Fruit fly (Drosophila melanogaster) whole organism, embryonic: ENCODE results near the gene scpr-C.

Experiments used
- Awh ChIP-seq: fragments of 200-800 bp; sonication (Bioruptor generic); IDR thresholded peaks from 2 replicates; pipeline ENCODE4, ENCODE4 v1.3.6; 2022; ENCODE audit warnings: missing biosample characterization, missing genetic modification characterization
- B-H1 ChIP-seq: fragments of 200-800 bp; sonication (Bioruptor generic); IDR thresholded peaks from 3 replicates; pipeline ENCODE4 v1.3.6; 2022; ENCODE audit warnings: missing biosample characterization, missing genetic modification characterization
- BEAF-32 ChIP-seq: fragments of 200-800 bp; sonication (Bioruptor generic); optimal IDR thresholded peaks from 3 replicates; lab custom pipeline; 2017; ENCODE audit warnings: missing biosample characterization, missing genetic modification characterization, mild to moderate bottlenecking, moderate library complexity, missing genetic modification reagents
- CG10209 ChIP-seq: fragments of 200-800 bp; sonication (Bioruptor generic); optimal IDR thresholded peaks from 3 replicates; lab custom pipeline; 2017; ENCODE audit warnings: missing biosample characterization, mild to moderate bottlenecking, missing genetic modification characterization, missing genetic modification reagents
- CG10274 ChIP-seq: fragments of 200-800 bp; sonication (Bioruptor generic); optimal IDR thresholded peaks from 3 replicates; lab custom pipeline; 2017; ENCODE audit warnings: missing biosample characterization, mild to moderate bottlenecking, missing genetic modification characterization
- CG11695 ChIP-seq: fragments of 200-800 bp; sonication (Bioruptor generic); IDR thresholded peaks from 3 replicates; pipeline ENCODE4 v1.3.6; 2022; ENCODE audit warnings: missing biosample characterization, missing genetic modification characterization
- CG12769 ChIP-seq: fragments of 200-800 bp; sonication (Bioruptor generic); optimal IDR thresholded peaks from 2 replicates; lab custom pipeline; 2019; ENCODE audit warnings: missing biosample characterization, mild to moderate bottlenecking, missing genetic modification characterization, moderate library complexity
- CG14050 ChIP-seq: fragments of 200-800 bp; sonication (Bioruptor generic); IDR thresholded peaks from 3 replicates; pipeline ENCODE4 v1.3.6; 2022; ENCODE audit warnings: missing biosample characterization, missing genetic modification characterization
- CG14667 ChIP-seq: fragments of 200-800 bp; sonication (Bioruptor generic); IDR thresholded peaks from 2 replicates; pipeline ENCODE4 v1.3.6; 2022; ENCODE audit warnings: missing biosample characterization, missing genetic modification characterization
- CG16779 ChIP-seq: fragments of 200-800 bp; sonication (Bioruptor generic); IDR thresholded peaks from 2 replicates; pipeline ENCODE4 v1.3.6; 2022; ENCODE audit warnings: missing biosample characterization, missing genetic modification characterization
- CG18262 ChIP-seq: fragments of 200-800 bp; optimal IDR thresholded peaks from 3 replicates; lab custom pipeline; 2019; ENCODE audit warnings: missing biosample characterization, mild to moderate bottlenecking, missing genetic modification characterization, moderate library complexity
- CG2889 ChIP-seq: fragments of 200-800 bp; sonication (Bioruptor generic); IDR thresholded peaks from 3 replicates; pipeline ENCODE4 v1.3.6; 2022; ENCODE audit warnings: missing biosample characterization, missing genetic modification characterization
- CG31365 ChIP-seq: fragments of 200-800 bp; sonication (Bioruptor generic); optimal IDR thresholded peaks from 2 replicates; lab custom pipeline; 2018; ENCODE audit warnings: missing biosample characterization, mild to moderate bottlenecking, missing genetic modification characterization
- CG4854 ChIP-seq: fragments of 200-800 bp; sonication (Bioruptor generic); optimal IDR thresholded peaks from 2 replicates; lab custom pipeline; 2016; ENCODE audit warnings: missing biosample characterization, missing genetic modification characterization, inconsistent platforms
- CG5953 ChIP-seq: fragments of 200-800 bp; sonication (Bioruptor generic); IDR thresholded peaks from 2 replicates; pipeline ENCODE4 v1.3.6; 2022; ENCODE audit warnings: missing biosample characterization, missing genetic modification characterization
- CG8924 ChIP-seq: fragments of 200-800 bp; optimal IDR thresholded peaks from 3 replicates; lab custom pipeline; 2019; ENCODE audit warnings: missing biosample characterization, mild to moderate bottlenecking, missing genetic modification characterization, moderate library complexity
- CkIIα-i1 ChIP-seq: fragments of 200-800 bp; sonication (Bioruptor generic); IDR thresholded peaks from 2 replicates; pipeline ENCODE4 v1.3.6; 2022; ENCODE audit warnings: missing biosample characterization, missing genetic modification characterization
- Deaf1 ChIP-seq: fragments of 200-800 bp; optimal IDR thresholded peaks from 3 replicates; lab custom pipeline; 2019; ENCODE audit warnings: missing biosample characterization, mild to moderate bottlenecking, missing genetic modification characterization, moderate library complexity
- Dfd ChIP-seq, 2 experiments: fragments of >200 bp; optimal IDR thresholded peaks; 2 replicates each; lab custom pipeline; 2017; ENCODE audit warnings: missing biosample characterization in 2 of 2, missing genetic modification characterization in 2 of 2
- Doc3 ChIP-seq: fragments of 200-800 bp; sonication (Bioruptor generic); IDR thresholded peaks from 3 replicates; pipeline ENCODE4 v1.3.6; 2022; ENCODE audit warnings: missing biosample characterization, missing genetic modification characterization; ENCODE audit not compliant: partially characterized antibody
- Dp ChIP-seq: fragments of 200-800 bp; sonication (Bioruptor generic); optimal IDR thresholded peaks from 2 replicates; lab custom pipeline; 2018; ENCODE audit warnings: missing biosample characterization, mild to moderate bottlenecking, missing genetic modification characterization, moderate library complexity
- HLH54F ChIP-seq: fragments of 200-800 bp; sonication (Bioruptor generic); optimal IDR thresholded peaks from 3 replicates; lab custom pipeline; 2016; ENCODE audit warnings: missing biosample characterization, missing genetic modification characterization
- Hr78 ChIP-seq, 2 experiments: fragments of 200-800 bp in 1 of 2; fragments of >200 bp in 1 of 2; sonication (Bioruptor generic) in 1 of 2; optimal IDR thresholded peaks; 2 replicates each; lab custom pipeline; 2017 to 2019; ENCODE audit warnings: missing biosample characterization in 2 of 2, missing genetic modification characterization in 2 of 2, mild to moderate bottlenecking in 1 of 2, moderate library complexity in 1 of 2
- Kr ChIP-seq: fragments of 200-800 bp; sonication (Bioruptor generic); optimal IDR thresholded peaks from 2 replicates; lab custom pipeline; 2017; ENCODE audit warnings: missing biosample characterization, mild to moderate bottlenecking, missing genetic modification characterization
- Lhr ChIP-seq: fragments of 200-800 bp; sonication (Bioruptor generic); optimal IDR thresholded peaks from 3 replicates; lab custom pipeline; 2017; ENCODE audit warnings: mild to moderate bottlenecking, missing biosample characterization, missing genetic modification reagents, missing genetic modification characterization
- Max ChIP-seq: fragments of 200-800 bp; sonication (Bioruptor generic); optimal IDR thresholded peaks from 2 replicates; lab custom pipeline; 2016; ENCODE audit warnings: missing biosample characterization, mild to moderate bottlenecking, missing genetic modification characterization
- Mes4 ChIP-seq: fragments of 200-800 bp; sonication (Bioruptor generic); optimal IDR thresholded peaks from 2 replicates; lab custom pipeline; 2016; ENCODE audit warnings: missing biosample characterization, missing genetic modification characterization
- NC2α ChIP-seq: fragments of 200-800 bp; sonication (Bioruptor generic); optimal IDR thresholded peaks from 2 replicates; lab custom pipeline; 2016; ENCODE audit warnings: missing biosample characterization, missing genetic modification characterization
- NFAT ChIP-seq: fragments of 200-800 bp; sonication (Bioruptor generic); IDR thresholded peaks from 2 replicates; pipeline ENCODE4 v1.3.6; 2022; ENCODE audit warnings: missing biosample characterization, missing genetic modification characterization
- NK7.1 ChIP-seq: fragments of 200-800 bp; sonication (Bioruptor generic); optimal IDR thresholded peaks from 3 replicates; lab custom pipeline; 2016; ENCODE audit warnings: missing biosample characterization, missing genetic modification characterization
- Ptx1 ChIP-seq: fragments of 200-800 bp; sonication (Bioruptor generic); IDR thresholded peaks from 2 replicates; pipeline ENCODE4 v1.3.6; 2022; ENCODE audit warnings: missing biosample characterization, missing genetic modification characterization
- YL-1 ChIP-seq: fragments of 200-800 bp; sonication (Bioruptor generic); optimal IDR thresholded peaks from 3 replicates; lab custom pipeline; 2017; ENCODE audit warnings: missing biosample characterization, mild to moderate bottlenecking, missing genetic modification characterization
- corto ChIP-seq: fragments of 200-800 bp; sonication (Bioruptor generic); optimal IDR thresholded peaks from 2 replicates; lab custom pipeline; 2016; ENCODE audit warnings: missing biosample characterization, mild to moderate bottlenecking, missing genetic modification characterization, moderate library complexity
- emc ChIP-seq: fragments of 200-800 bp; sonication (Bioruptor generic); optimal IDR thresholded peaks from 2 replicates; lab custom pipeline; 2016; ENCODE audit warnings: missing biosample characterization, missing genetic modification characterization
- fd3F ChIP-seq: fragments of 200-800 bp; sonication (Bioruptor generic); optimal IDR thresholded peaks from 2 replicates; lab custom pipeline; 2018; ENCODE audit warnings: missing biosample characterization, mild to moderate bottlenecking, missing genetic modification characterization, moderate library complexity
- fu2 ChIP-seq: fragments of 200-800 bp; sonication (Bioruptor generic); optimal IDR thresholded peaks from 2 replicates; lab custom pipeline; 2016; ENCODE audit warnings: missing biosample characterization, missing genetic modification characterization
- gfzf ChIP-seq: fragments of 200-800 bp; sonication (Bioruptor generic); optimal IDR thresholded peaks from 2 replicates; lab custom pipeline; 2016; ENCODE audit warnings: missing biosample characterization, mild to moderate bottlenecking, missing genetic modification characterization, moderate library complexity
- klu ChIP-seq: fragments of 200-800 bp; sonication (Bioruptor generic); IDR thresholded peaks from 2 replicates; pipeline ENCODE4 v1.3.6; 2022; ENCODE audit warnings: missing biosample characterization, missing genetic modification characterization
- lov ChIP-seq, 2 experiments: fragments of 200-800 bp in 1 of 2; fragments of >200 bp in 1 of 2; sonication (Bioruptor generic) in 1 of 2; IDR thresholded peaks in 1 of 2; optimal IDR thresholded peaks in 1 of 2; 2 replicates in 1 of 2; 3 replicates in 1 of 2; pipeline versions ENCODE4 v1.3.6 to Lab custom; 2017 to 2022; ENCODE audit warnings: missing biosample characterization in 1 of 2, missing genetic modification characterization in 1 of 2
- mam ChIP-seq: fragments of 200-800 bp; sonication (Bioruptor generic); optimal IDR thresholded peaks from 3 replicates; lab custom pipeline; 2016; ENCODE audit warnings: missing biosample characterization, missing genetic modification characterization
- prd ChIP-seq, 3 experiments: fragments of >200 bp in 2 of 3; fragments of 200-800 bp in 1 of 3; sonication (Bioruptor generic) in 1 of 3; optimal IDR thresholded peaks in 2 of 3; IDR thresholded peaks in 1 of 3; 2 replicates in 2 of 3; 3 replicates in 1 of 3; pipeline versions ENCODE4 v1.3.6 to Lab custom; 2017 to 2022; ENCODE audit warnings: missing biosample characterization in 1 of 3, missing genetic modification characterization in 1 of 3
- sc ChIP-seq, 3 experiments: fragments of >200 bp in 2 of 3; fragments of 200-800 bp in 1 of 3; sonication (Bioruptor generic) in 1 of 3; optimal IDR thresholded peaks; 2 replicates in 2 of 3; 3 replicates in 1 of 3; lab custom pipeline; 2017; ENCODE audit warnings: mild to moderate bottlenecking in 1 of 3, missing biosample characterization in 1 of 3, missing genetic modification characterization in 1 of 3, missing genetic modification reagents in 1 of 3
- sd ChIP-seq: fragments of 200-800 bp; sonication (Bioruptor generic); optimal IDR thresholded peaks from 3 replicates; lab custom pipeline; 2018; ENCODE audit warnings: missing biosample characterization, mild to moderate bottlenecking, missing genetic modification characterization, moderate library complexity
- sens-2 ChIP-seq: fragments of 200-800 bp; sonication (Bioruptor generic); IDR thresholded peaks from 2 replicates; pipeline ENCODE4 v1.3.6; 2022; ENCODE audit warnings: missing biosample characterization, missing genetic modification characterization
- stc ChIP-seq: fragments of 200-800 bp; sonication (Bioruptor generic); IDR thresholded peaks from 2 replicates; pipeline ENCODE4 v1.3.6; 2022; ENCODE audit warnings: missing biosample characterization, missing genetic modification characterization
- unpg ChIP-seq: fragments of 200-800 bp; sonication (Bioruptor generic); optimal IDR thresholded peaks from 3 replicates; lab custom pipeline; 2018; ENCODE audit warnings: missing biosample characterization, mild to moderate bottlenecking, missing genetic modification characterization, moderate library complexity
- vfl ChIP-seq: fragments of 200-800 bp; sonication (Bioruptor generic); optimal IDR thresholded peaks from 2 replicates; lab custom pipeline; 2016; ENCODE audit warnings: missing biosample characterization, missing genetic modification characterization

Gene scpr-C

DNA sequence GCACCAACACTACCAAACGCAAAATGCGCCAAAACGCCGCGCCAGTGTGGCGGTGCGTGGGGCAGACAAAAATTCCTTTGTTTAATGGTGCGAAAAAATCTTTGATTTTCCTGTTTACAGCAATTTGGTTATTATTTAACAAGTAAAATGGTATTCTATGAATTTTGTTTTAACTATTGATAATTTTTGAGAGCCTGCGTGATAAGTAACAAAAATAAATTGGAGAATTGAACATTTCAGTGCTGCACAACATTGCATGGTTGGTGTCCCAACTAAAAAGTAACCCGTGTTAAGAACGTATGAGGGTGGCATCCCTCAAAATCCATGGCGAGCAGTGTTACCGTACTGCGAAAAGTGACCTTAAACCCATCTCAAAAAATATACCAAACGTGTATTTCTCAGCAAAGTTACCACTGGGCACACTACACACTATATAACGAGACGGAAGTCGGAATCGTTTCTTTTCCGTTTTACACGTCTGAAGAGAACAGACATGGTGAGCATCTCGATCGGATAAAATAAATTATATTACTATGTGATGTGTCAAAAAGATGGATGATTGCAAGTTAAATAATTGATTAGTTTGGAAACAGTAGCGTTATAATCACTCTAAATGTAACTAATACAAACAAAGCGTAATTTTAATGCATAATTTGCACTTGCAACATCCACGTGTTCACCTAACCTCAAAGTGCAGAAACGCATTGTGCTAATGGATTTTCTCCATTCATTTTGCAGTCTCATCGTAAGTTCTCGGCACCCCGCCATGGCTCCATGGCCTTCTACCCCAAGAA, 3.7 kb upstream of the scpr-C start, which contains the start of the genes CG6693 and RpL3 (continued):
- peak; percentile 53 for TF ChIP-seq HLH54F (GFP tag; lab: Kevin White, UChicago)
- TF ChIP-seq vfl (GFP tag; lab: Kevin White, UChicago): peak; percentile 63
- no peak for TF ChIP-seq klu
- peak; percentile 61 for TF ChIP-seq BEAF-32
- peak; percentile 86 for TF ChIP-seq Max (GFP tag; lab: Kevin White, UChicago)
- peak; percentile 37 for TF ChIP-seq fu2
- peak; percentile 69 for TF ChIP-seq CG10209 (GFP tag; lab: Kevin White, UChicago)
- peak; percentile 80 for TF ChIP-seq CG16779
- peak; percentile 53 for TF ChIP-seq fd3F (GFP tag; lab: Kevin White, UChicago)
- peak; percentile 86 for TF ChIP-seq CG8924
- peak; percentile 54 for TF ChIP-seq mam (GFP tag; lab: Kevin White, UChicago)
- peak; percentile 67 for TF ChIP-seq NK7.1
- no peak for TF ChIP-seq lov (optimal IDR thresholded peaks at IDR 0.05; lab: Kevin White, UChicago)
- TF ChIP-seq lov (GFP tag; IDR thresholded peaks at IDR 0.05; lab: Robert Waterston, UW): peak; percentile 91
- peak; percentile 23; the same call in 1 of the 3 replicates for TF ChIP-seq B-H1 (GFP tag; lab: Robert Waterston, UW)
- TF ChIP-seq stc (GFP tag; lab: Robert Waterston, UW): peak; percentile 82
- TF ChIP-seq Lhr (GFP tag; lab: Kevin White, UChicago): peak; percentile 97
- TF ChIP-seq corto (GFP tag; lab: Kevin White, UChicago): no peak
- TF ChIP-seq Mes4 (GFP tag; lab: Kevin White, UChicago): peak; percentile 81
- TF ChIP-seq CG11695 (GFP tag; lab: Robert Waterston, UW): peak; percentile 57; the same call in 2 of the 3 replicates
- no peak for TF ChIP-seq CG2889 (GFP tag; lab: Robert Waterston, UW)
- TF ChIP-seq Ptx1 (GFP tag; lab: Robert Waterston, UW): peak; percentile 43; the same call in 1 of the 2 replicates
- peak; percentile 69 for TF ChIP-seq CG18262 (tag; lab: Kevin White, UChicago)
- TF ChIP-seq Deaf1 (tag; lab: Kevin White, UChicago): peak; percentile 49
- TF ChIP-seq sd (tag; lab: Kevin White, UChicago): peak; percentile 40
- TF ChIP-seq CG31365 (tag; lab: Kevin White, UChicago): peak; percentile 85
- peak; percentile 84; the same call in 1 of the 2 replicates for TF ChIP-seq Awh (GFP tag; lab: Robert Waterston, UW)
- peak; percentile 79 for TF ChIP-seq Dp
- TF ChIP-seq unpg: peak; percentile 80
- TF ChIP-seq CkIIα-i1: peak; percentile 39; the same call in 1 of the 2 replicates
- TF ChIP-seq NFAT (GFP tag; lab: Robert Waterston, UW): peak; percentile 88
- peak; percentile 71 for TF ChIP-seq sens-2 (GFP tag; lab: Robert Waterston, UW)
- TF ChIP-seq CG14667 (GFP tag; lab: Robert Waterston, UW): no peak
- no peak for TF ChIP-seq Dfd (GFP tag; optimal IDR thresholded peaks at IDR 0.05; lab: Kevin White, UChicago)
- TF ChIP-seq prd (optimal IDR thresholded peaks at IDR 0.05; lab: Kevin White, UChicago): no peak
- peak; percentile 43; the same call in 2 of the 3 replicates for TF ChIP-seq prd (GFP tag; IDR thresholded peaks at IDR 0.05; lab: Robert Waterston, UW)
- peak; percentile 100 for TF ChIP-seq gfzf (GFP tag; lab: Kevin White, UChicago)
- peak; percentile 82 for TF ChIP-seq CG12769 (tag; lab: Kevin White, UChicago)
- no peak for TF ChIP-seq Kr
- peak; percentile 53 for TF ChIP-seq emc (GFP tag; lab: Kevin White, UChicago)
- peak; percentile 88 for TF ChIP-seq NC2α (GFP tag; lab: Kevin White, UChicago)
- TF ChIP-seq Hr78 (GFP tag; optimal IDR thresholded peaks at IDR 0.05; lab: Kevin White, UChicago): peak in 1 of 2 experiments; percentile 20
- peak; percentile 98 for TF ChIP-seq YL-1
- peak; percentile 76 for TF ChIP-seq CG4854
- TF ChIP-seq CG5953: peak; percentile 76
- no peak for TF ChIP-seq sc (optimal IDR thresholded peaks at IDR 0.05; lab: Kevin White, UChicago)
- TF ChIP-seq sc (GFP tag; optimal IDR thresholded peaks at IDR 0.05; lab: Kevin White, UChicago): peak; percentile 54
- peak; percentile 40; the same call in 2 of the 3 replicates for TF ChIP-seq CG14050 (GFP tag; lab: Robert Waterston, UW)
- TF ChIP-seq CG10274 (GFP tag; lab: Kevin White, UChicago): peak; percentile 0
- no peak for TF ChIP-seq Doc3
